Worm (Caenorhabditis elegans): ENCODE measurements around the gene clc-4.

Gene clc-4

ce11 chrX:10768289-10769153 is 15.2 kb downstream of the clc-4 start:
- TF ChIP-seq W03F9.2 (tag; optimal IDR thresholded peaks at IDR 0.05) (no peak), dao-5 (tag; optimal IDR thresholded peaks at IDR 0.05) (no peak), him-1 (tag; optimal IDR thresholded peaks at IDR 0.05) (no peak)

- no peak for TF ChIP-seq dao-5 (tag; optimal IDR thresholded peaks at IDR 0.05)
- no peak for TF ChIP-seq W03F9.2 (tag; optimal IDR thresholded peaks at IDR 0.05)
- TF ChIP-seq him-1 (tag; optimal IDR thresholded peaks at IDR 0.05) = no peak
Measured at ce11 chrX:10767669-10768068, 16.1 kb downstream of the clc-4 start.

- no peak for TF ChIP-seq him-1 (tag; optimal IDR thresholded peaks at IDR 0.05)
- no peak for TF ChIP-seq W03F9.2 (tag; optimal IDR thresholded peaks at IDR 0.05)
- no peak for TF ChIP-seq dao-5 (tag; optimal IDR thresholded peaks at IDR 0.05)
Measured at ce11 chrX:10766966-10767644, 16.6 kb downstream of the clc-4 start.

- TF ChIP-seq dao-5 (tag; optimal IDR thresholded peaks at IDR 0.05) (peak; percentile 85), him-1 (tag; optimal IDR thresholded peaks at IDR 0.05) (peak; percentile 86), W03F9.2 (tag; optimal IDR thresholded peaks at IDR 0.05) (peak; percentile 20)
Measured at ce11 chrX:10766123-10766622, 17.5 kb downstream of the clc-4 start.

- TF ChIP-seq dao-5 (tag; optimal IDR thresholded peaks at IDR 0.05) = no peak
- TF ChIP-seq him-1 (tag; optimal IDR thresholded peaks at IDR 0.05) = no peak
- no peak for TF ChIP-seq W03F9.2 (tag; optimal IDR thresholded peaks at IDR 0.05)
Measured at ce11 chrX:10763383-10763782, 20.3 kb downstream of the clc-4 start.

- TF ChIP-seq him-1 (tag; optimal IDR thresholded peaks at IDR 0.05) (no peak), dao-5 (tag; optimal IDR thresholded peaks at IDR 0.05) (no peak), W03F9.2 (tag; optimal IDR thresholded peaks at IDR 0.05) (no peak)
Measured at ce11 chrX:10760958-10761357, 22.8 kb downstream of the clc-4 start.

- TF ChIP-seq dao-5 (tag; optimal IDR thresholded peaks at IDR 0.05) (no peak), W03F9.2 (tag; optimal IDR thresholded peaks at IDR 0.05) (no peak), him-1 (tag; optimal IDR thresholded peaks at IDR 0.05) (no peak)
Measured at ce11 chrX:10758453-10758852, 25.3 kb downstream of the clc-4 start.

- TF ChIP-seq dao-5 (tag; optimal IDR thresholded peaks at IDR 0.05) (no peak), him-1 (tag; optimal IDR thresholded peaks at IDR 0.05) (no peak), W03F9.2 (tag; optimal IDR thresholded peaks at IDR 0.05) (no peak)
Measured at ce11 chrX:10757608-10758007, 26.1 kb downstream of the clc-4 start, which contains the start of gene R07A4.4. R07A4.4 (minus strand) TSS chrX:10757708.

- TF ChIP-seq W03F9.2 (tag; optimal IDR thresholded peaks at IDR 0.05) (no peak), him-1 (tag; optimal IDR thresholded peaks at IDR 0.05) (no peak), dao-5 (tag; optimal IDR thresholded peaks at IDR 0.05) (no peak)
Measured at ce11 chrX:10756185-10756584, 27.5 kb downstream of the clc-4 start.

ce11 chrX:10754532-10754931 is 29.2 kb downstream of the clc-4 start:
- TF ChIP-seq him-1 (tag; optimal IDR thresholded peaks at IDR 0.05) (no peak), W03F9.2 (tag; optimal IDR thresholded peaks at IDR 0.05) (no peak), dao-5 (tag; optimal IDR thresholded peaks at IDR 0.05) (no peak)

ce11 chrX:10753403-10753802 is 30.3 kb downstream of the clc-4 start, which contains the start of gene R07A4.3:
R07A4.3 (plus strand) TSS chrX:10753703.
- no peak for TF ChIP-seq W03F9.2 (tag; optimal IDR thresholded peaks at IDR 0.05)
- TF ChIP-seq him-1 (tag; optimal IDR thresholded peaks at IDR 0.05) = no peak
- no peak for TF ChIP-seq dao-5 (tag; optimal IDR thresholded peaks at IDR 0.05)

ce11 chrX:10748145-10748544 is 35.6 kb downstream of the clc-4 start:
- TF ChIP-seq dao-5 (tag; optimal IDR thresholded peaks at IDR 0.05) (no peak), him-1 (tag; optimal IDR thresholded peaks at IDR 0.05) (no peak), W03F9.2 (tag; optimal IDR thresholded peaks at IDR 0.05) (no peak)

ce11 chrX:10746388-10746787 is 37.3 kb downstream of the clc-4 start, which contains the start of gene R07A4.2:
R07A4.2 (minus strand) TSS chrX:10746488.
- TF ChIP-seq dao-5 (tag; optimal IDR thresholded peaks at IDR 0.05) (no peak), him-1 (tag; optimal IDR thresholded peaks at IDR 0.05) (no peak), W03F9.2 (tag; optimal IDR thresholded peaks at IDR 0.05) (no peak)

ce11 chrX:10734026-10734425 is 49.7 kb downstream of the clc-4 start, which contains the start of gene egl-36:
egl-36 (plus strand) TSS chrX:10734326.
- TF ChIP-seq W03F9.2 (tag; optimal IDR thresholded peaks at IDR 0.05) (no peak), dao-5 (tag; optimal IDR thresholded peaks at IDR 0.05) (no peak), him-1 (tag; optimal IDR thresholded peaks at IDR 0.05) (no peak)

Measured in whole organism, L4/young adult.